Fruit fly (Drosophila melanogaster) whole organism, pupa: ENCODE results near the gene CG42353.

Experiments
- CG14655 ChIP-seq: fragments of 200-800 bp; sonication (Bioruptor generic); optimal IDR thresholded peaks from 3 replicates; lab custom pipeline; 2017; ENCODE audit warnings: mild to moderate bottlenecking, missing biosample characterization, missing genetic modification reagents, missing genetic modification characterization
- CG34367 ChIP-seq: fragments of 200-800 bp; sonication (Bioruptor generic); optimal IDR thresholded peaks from 2 replicates; lab custom pipeline; 2018; ENCODE audit warnings: missing biosample characterization, mild to moderate bottlenecking, missing genetic modification characterization
- CG4496 ChIP-seq: fragments of 200-800 bp; sonication (Bioruptor generic); IDR thresholded peaks from 3 replicates; pipeline ENCODE4 v1.3.6; 2022; ENCODE audit warnings: missing biosample characterization, missing genetic modification characterization
- Ets98B ChIP-seq: fragments of 200-800 bp; sonication (Bioruptor generic); IDR thresholded peaks from 2 replicates; pipeline ENCODE4 v1.3.6; 2022; ENCODE audit warnings: missing biosample characterization, missing genetic modification characterization
- Pif1A ChIP-seq: fragments of 200-800 bp; sonication (Bioruptor generic); optimal IDR thresholded peaks from 3 replicates; lab custom pipeline; 2016; ENCODE audit warnings: missing biosample characterization, missing genetic modification characterization
- gl ChIP-seq: fragments of 200-800 bp; sonication (Bioruptor generic); optimal IDR thresholded peaks from 2 replicates; lab custom pipeline; 2018; ENCODE audit warnings: missing biosample characterization, mild to moderate bottlenecking, missing genetic modification characterization

- TF ChIP-seq Ets98B (GFP tag; lab: Robert Waterston, UW) (no peak), gl (tag; lab: Kevin White, UChicago) (no peak), CG14655 (GFP tag; lab: Kevin White, UChicago) (no peak), CG34367 (tag; lab: Kevin White, UChicago) (no peak), Pif1A (GFP tag; lab: Kevin White, UChicago) (no peak), CG4496 (no peak)
Measured at dm6 chrX:16100726-16101351, 3.9 kb downstream of the CG42353 start.
